Fruit fly (Drosophila melanogaster) whole organism, embryonic: ENCODE results near the gene CG12567.

ENCODE experiments used
- Abd-B ChIP-seq: fragments of 200-800 bp; sonication (Bioruptor generic); optimal IDR thresholded peaks from 2 replicates; lab custom pipeline; 2018; ENCODE audit warnings: missing biosample characterization, mild to moderate bottlenecking, missing genetic modification characterization, moderate library complexity
- CG1024 ChIP-seq: fragments of 200-800 bp; sonication (Bioruptor generic); IDR thresholded peaks from 2 replicates; pipeline ENCODE4 v1.3.6; 2022; ENCODE audit warnings: missing biosample characterization, missing genetic modification characterization
- CG10979 ChIP-seq: fragments of 200-800 bp; sonication (Bioruptor generic); optimal IDR thresholded peaks from 2 replicates; lab custom pipeline; 2018; ENCODE audit warnings: missing biosample characterization, mild to moderate bottlenecking, missing genetic modification characterization, moderate library complexity
- CG11456 ChIP-seq: fragments of 200-800 bp; sonication (Bioruptor generic); IDR thresholded peaks from 3 replicates; pipeline ENCODE4 v1.3.6; 2022; ENCODE audit warnings: missing biosample characterization, missing genetic modification characterization
- CG13775 ChIP-seq: fragments of 200-800 bp; sonication (Bioruptor generic); optimal IDR thresholded peaks from 3 replicates; lab custom pipeline; 2017; ENCODE audit warnings: missing biosample characterization, mild to moderate bottlenecking, missing genetic modification characterization
- CG1603 ChIP-seq: fragments of 200-800 bp; sonication (Bioruptor generic); optimal IDR thresholded peaks from 2 replicates; lab custom pipeline; 2019; ENCODE audit warnings: missing biosample characterization, mild to moderate bottlenecking, missing genetic modification characterization, moderate library complexity
- CG16815 ChIP-seq: fragments of 200-800 bp; sonication (Bioruptor generic); optimal IDR thresholded peaks from 3 replicates; lab custom pipeline; 2017; ENCODE audit warnings: missing biosample characterization, mild to moderate bottlenecking, missing genetic modification characterization
- CG17361 ChIP-seq: fragments of 200-800 bp; sonication (Bioruptor generic); IDR thresholded peaks from 3 replicates; pipeline ENCODE4 v1.3.6; 2022; ENCODE audit warnings: missing biosample characterization, missing genetic modification characterization
- CG17829 ChIP-seq: fragments of 200-800 bp; optimal IDR thresholded peaks from 2 replicates; lab custom pipeline; 2019; ENCODE audit warnings: missing biosample characterization, mild to moderate bottlenecking, missing genetic modification characterization, moderate library complexity
- CG18599 ChIP-seq: fragments of 200-800 bp; sonication (Bioruptor generic); optimal IDR thresholded peaks from 3 replicates; lab custom pipeline; 2017; ENCODE audit warnings: missing biosample characterization, missing genetic modification characterization, mild to moderate bottlenecking, moderate library complexity, missing genetic modification reagents
- CG2678 ChIP-seq: fragments of 200-800 bp; sonication (Bioruptor generic); optimal IDR thresholded peaks from 3 replicates; lab custom pipeline; 2019; ENCODE audit warnings: missing biosample characterization, mild to moderate bottlenecking, missing genetic modification characterization, moderate library complexity
- CG3726 ChIP-seq: fragments of 200-800 bp; sonication (Bioruptor generic); IDR thresholded peaks from 3 replicates; pipeline ENCODE4, ENCODE4 v1.3.6; 2022; ENCODE audit warnings: missing biosample characterization, missing genetic modification characterization
- CG4360 ChIP-seq: fragments of 200-800 bp; sonication (Bioruptor generic); IDR thresholded peaks from 2 replicates; pipeline ENCODE4 v1.3.6; 2022; ENCODE audit warnings: missing biosample characterization, missing genetic modification characterization
- CG6272 ChIP-seq: fragments of 200-800 bp; sonication (Bioruptor generic); IDR thresholded peaks from 2 replicates; pipeline ENCODE4 v1.3.6; 2022; ENCODE audit warnings: missing biosample characterization, missing genetic modification characterization
- CG6654 ChIP-seq: fragments of 200-800 bp; sonication (Bioruptor generic); optimal IDR thresholded peaks from 2 replicates; lab custom pipeline; 2017; ENCODE audit warnings: missing biosample characterization, mild to moderate bottlenecking, missing genetic modification characterization
- CG7839 ChIP-seq: fragments of 200-800 bp; sonication (Bioruptor generic); optimal IDR thresholded peaks from 3 replicates; lab custom pipeline; 2018; ENCODE audit warnings: missing biosample characterization, mild to moderate bottlenecking, missing genetic modification characterization, moderate library complexity
- CG8388 ChIP-seq: fragments of 200-800 bp; sonication (Bioruptor generic); optimal IDR thresholded peaks from 2 replicates; lab custom pipeline; 2019; ENCODE audit warnings: missing biosample characterization, mild to moderate bottlenecking, missing genetic modification characterization, moderate library complexity
- CG9609 ChIP-seq: fragments of 200-800 bp; sonication (Bioruptor generic); optimal IDR thresholded peaks from 3 replicates; lab custom pipeline; 2016; ENCODE audit warnings: missing biosample characterization, missing genetic modification characterization
- CoRest ChIP-seq: fragments of 200-800 bp; sonication (Bioruptor generic); optimal IDR thresholded peaks from 3 replicates; lab custom pipeline; 2018; ENCODE audit warnings: missing biosample characterization, mild to moderate bottlenecking, missing genetic modification characterization, moderate library complexity
- ERR ChIP-seq: fragments of 200-800 bp; sonication (Bioruptor generic); optimal IDR thresholded peaks from 2 replicates; lab custom pipeline; 2016; ENCODE audit warnings: missing biosample characterization, missing genetic modification characterization
- HmgZ ChIP-seq: fragments of 200-800 bp; sonication (Bioruptor generic); optimal IDR thresholded peaks from 2 replicates; lab custom pipeline; 2018; ENCODE audit warnings: missing biosample characterization, mild to moderate bottlenecking, missing genetic modification characterization
- Hr78 ChIP-seq, 2 experiments: fragments of 200-800 bp in 1 of 2; fragments of >200 bp in 1 of 2; sonication (Bioruptor generic) in 1 of 2; optimal IDR thresholded peaks; 2 replicates each; lab custom pipeline; 2017 to 2019; ENCODE audit warnings: missing biosample characterization in 2 of 2, missing genetic modification characterization in 2 of 2, mild to moderate bottlenecking in 1 of 2, moderate library complexity in 1 of 2
- MBD-R2 ChIP-seq: fragments of 200-800 bp; sonication (Bioruptor generic); IDR thresholded peaks from 2 replicates; pipeline ENCODE4 v1.3.6; 2022; ENCODE audit warnings: missing biosample characterization, missing genetic modification characterization
- MESR4 ChIP-seq: fragments of 200-800 bp; sonication (Bioruptor generic); optimal IDR thresholded peaks from 2 replicates; lab custom pipeline; 2018; ENCODE audit warnings: missing biosample characterization, mild to moderate bottlenecking, missing genetic modification characterization, moderate library complexity
- Nf-YC ChIP-seq: fragments of 200-800 bp; optimal IDR thresholded peaks from 3 replicates; lab custom pipeline; 2019; ENCODE audit warnings: missing biosample characterization, mild to moderate bottlenecking, missing genetic modification characterization, moderate library complexity
- Oli ChIP-seq: fragments of 200-800 bp; sonication (Bioruptor generic); optimal IDR thresholded peaks from 2 replicates; lab custom pipeline; 2018; ENCODE audit warnings: missing biosample characterization, mild to moderate bottlenecking, missing genetic modification characterization, moderate library complexity
- Sox100B ChIP-seq: fragments of 200-800 bp; sonication (Bioruptor generic); optimal IDR thresholded peaks from 3 replicates; lab custom pipeline; 2018; ENCODE audit warnings: missing biosample characterization, mild to moderate bottlenecking, missing genetic modification characterization
- Spps ChIP-seq: fragments of 200-800 bp; sonication (Bioruptor generic); optimal IDR thresholded peaks from 2 replicates; lab custom pipeline; 2018; ENCODE audit warnings: missing biosample characterization, mild to moderate bottlenecking, missing genetic modification characterization
- Sry-δ ChIP-seq: fragments of 200-800 bp; sonication (Bioruptor generic); optimal IDR thresholded peaks from 2 replicates; lab custom pipeline; 2016; ENCODE audit warnings: missing biosample characterization, missing genetic modification characterization
- Vsx1 ChIP-seq: fragments of 200-800 bp; sonication (Bioruptor generic); optimal IDR thresholded peaks from 2 replicates; lab custom pipeline; 2017; ENCODE audit warnings: missing biosample characterization, mild to moderate bottlenecking, missing genetic modification characterization, missing genetic modification reagents
- ash1 ChIP-seq: fragments of 200-800 bp; sonication (Bioruptor generic); optimal IDR thresholded peaks from 2 replicates; lab custom pipeline; 2018; ENCODE audit warnings: missing biosample characterization, mild to moderate bottlenecking, missing genetic modification characterization
- chinmo ChIP-seq: fragments of 200-800 bp; sonication (Bioruptor generic); IDR thresholded peaks from 4 replicates; pipeline ENCODE4 v1.3.6; 2022; ENCODE audit warnings: missing biosample characterization, missing genetic modification characterization; ENCODE audit not compliant: partially characterized antibody
- chn ChIP-seq: fragments of 200-800 bp; sonication (Bioruptor generic); optimal IDR thresholded peaks from 2 replicates; lab custom pipeline; 2016; ENCODE audit warnings: missing biosample characterization, missing genetic modification characterization
- dpn ChIP-seq, 2 experiments: fragments of 200-800 bp; sonication (Bioruptor generic); optimal IDR thresholded peaks; 3 replicates each; lab custom pipeline; 2016; ENCODE audit warnings: missing biosample characterization in 2 of 2, missing genetic modification characterization in 2 of 2
- grau ChIP-seq: fragments of 200-800 bp; optimal IDR thresholded peaks from 3 replicates; lab custom pipeline; 2019; ENCODE audit warnings: missing biosample characterization, mild to moderate bottlenecking, missing genetic modification characterization, moderate library complexity
- ind ChIP-seq: fragments of 200-800 bp; sonication (Bioruptor generic); optimal IDR thresholded peaks from 3 replicates; lab custom pipeline; 2016; ENCODE audit warnings: missing biosample characterization, missing genetic modification characterization
- lab ChIP-seq: fragments of 200-800 bp; sonication (Bioruptor generic); optimal IDR thresholded peaks from 3 replicates; lab custom pipeline; 2017; ENCODE audit warnings: missing biosample characterization, missing genetic modification characterization, mild to moderate bottlenecking, moderate library complexity, missing genetic modification reagents
- mld ChIP-seq: fragments of 200-800 bp; sonication (Bioruptor generic); IDR thresholded peaks from 3 replicates; pipeline ENCODE4 v1.3.6; 2022; ENCODE audit warnings: missing biosample characterization, missing genetic modification characterization; ENCODE audit not compliant: partially characterized antibody
- onecut ChIP-seq: fragments of 200-800 bp; sonication (Bioruptor generic); IDR thresholded peaks from 2 replicates; pipeline ENCODE4 v1.3.6; 2022; ENCODE audit warnings: missing biosample characterization, missing genetic modification characterization
- pnt ChIP-seq: fragments of 200-800 bp; sonication (Bioruptor generic); optimal IDR thresholded peaks from 3 replicates; lab custom pipeline; 2016; ENCODE audit warnings: missing biosample characterization, missing genetic modification characterization
- pum ChIP-seq: fragments of 200-800 bp; sonication (Bioruptor generic); optimal IDR thresholded peaks from 2 replicates; lab custom pipeline; 2016; ENCODE audit warnings: missing biosample characterization, missing genetic modification characterization
- sd ChIP-seq: fragments of 200-800 bp; sonication (Bioruptor generic); optimal IDR thresholded peaks from 3 replicates; lab custom pipeline; 2018; ENCODE audit warnings: missing biosample characterization, mild to moderate bottlenecking, missing genetic modification characterization, moderate library complexity
- slbo ChIP-seq: fragments of 200-800 bp; sonication (Bioruptor generic); IDR thresholded peaks from 2 replicates; pipeline ENCODE4 v1.3.6; 2022; ENCODE audit warnings: missing biosample characterization, missing genetic modification characterization
- ssp ChIP-seq: fragments of 200-800 bp; sonication (Bioruptor generic); IDR thresholded peaks from 2 replicates; pipeline ENCODE4 v1.3.6; 2022; ENCODE audit warnings: missing biosample characterization, missing genetic modification characterization
- sug ChIP-seq: fragments of 200-800 bp; optimal IDR thresholded peaks from 2 replicates; lab custom pipeline; 2019; ENCODE audit warnings: missing biosample characterization, mild to moderate bottlenecking, missing genetic modification characterization, moderate library complexity
- tin ChIP-seq: fragments of 200-800 bp; sonication (Bioruptor generic); optimal IDR thresholded peaks from 3 replicates; lab custom pipeline; 2016; ENCODE audit warnings: missing biosample characterization, missing genetic modification characterization
- vvl ChIP-seq: fragments of 200-800 bp; sonication (Bioruptor generic); IDR thresholded peaks from 2 replicates; pipeline ENCODE4 v1.3.6; 2022; ENCODE audit warnings: missing biosample characterization, missing genetic modification characterization
- zfh1 ChIP-seq: fragments of 200-800 bp; sonication (Bioruptor generic); IDR thresholded peaks from 3 replicates; pipeline ENCODE4 v1.3.6; 2022; ENCODE audit warnings: missing biosample characterization, missing genetic modification characterization

Gene CG12567

dm6 chr2L:23174282-23174914, at the start of gene CG12567 (continued):
- peak; percentile 55 for TF ChIP-seq Abd-B
- TF ChIP-seq CoRest (tag; lab: Kevin White, UChicago), result peak; percentile 12
- peak; percentile 91 for TF ChIP-seq CG1024
- TF ChIP-seq CG9609, result no peak
- no peak for TF ChIP-seq ERR (GFP tag; lab: Kevin White, UChicago)
- TF ChIP-seq dpn (GFP tag; optimal IDR thresholded peaks at IDR 0.05; lab: Kevin White, UChicago), result no peak
- TF ChIP-seq CG16815 (GFP tag; lab: Kevin White, UChicago), result no peak
- no peak for TF ChIP-seq Sry-δ (GFP tag; lab: Kevin White, UChicago)

dm6 chr2L:23176008-23176645, 1.8 kb upstream of the CG12567 start:
- TF ChIP-seq CG3726, result no peak
- no peak for TF ChIP-seq CG8388
- TF ChIP-seq Spps, result no peak
- no peak for TF ChIP-seq CG2678 (tag; lab: Kevin White, UChicago)
- TF ChIP-seq vvl, result no peak
- peak; percentile 99 for TF ChIP-seq CG1603
- TF ChIP-seq ind, result no peak
- TF ChIP-seq CG7839 (tag; lab: Kevin White, UChicago), result peak; percentile 1
- no peak for TF ChIP-seq zfh1
- TF ChIP-seq CG6654 (GFP tag; lab: Kevin White, UChicago), result no peak
- TF ChIP-seq CG11456 (GFP tag; lab: Robert Waterston, UW), result no peak
- 0 out of 3 replicates have a peak, but pooled peaks have one; percentile 18 for TF ChIP-seq CG17361 (GFP tag; lab: Robert Waterston, UW)
- no peak for TF ChIP-seq sug (tag; lab: Kevin White, UChicago)
- no peak for TF ChIP-seq Nf-YC
- no peak for TF ChIP-seq sd (tag; lab: Kevin White, UChicago)
- no peak for TF ChIP-seq CG17829 (tag; lab: Kevin White, UChicago)
- TF ChIP-seq lab (GFP tag; lab: Kevin White, UChicago), result no peak
- no peak for TF ChIP-seq CG4360 (GFP tag; lab: Robert Waterston, UW)
- no peak for TF ChIP-seq tin (GFP tag; lab: Kevin White, UChicago)
- no peak for TF ChIP-seq Sox100B
- TF ChIP-seq MESR4 (GFP tag; lab: Kevin White, UChicago), result peak; percentile 32
- TF ChIP-seq grau (tag; lab: Kevin White, UChicago), result no peak
- no peak for TF ChIP-seq HmgZ (tag; lab: Kevin White, UChicago)
- peak; percentile 99 for TF ChIP-seq ssp (GFP tag; lab: Robert Waterston, UW)
- no peak for TF ChIP-seq ash1 (GFP tag; lab: Kevin White, UChicago)
- no peak; the same call in 1 of the 2 replicates for TF ChIP-seq slbo (GFP tag; lab: Robert Waterston, UW)
- no peak for TF ChIP-seq mld (GFP tag; lab: Robert Waterston, UW)
- no peak for TF ChIP-seq chinmo (GFP tag; lab: Robert Waterston, UW)
- TF ChIP-seq pum (GFP tag; lab: Kevin White, UChicago), result no peak
- TF ChIP-seq MBD-R2, result peak; percentile 50; the same call in 1 of the 2 replicates
- no peak for TF ChIP-seq pnt (GFP tag; lab: Kevin White, UChicago)
- no peak for TF ChIP-seq CG13775 (GFP tag; lab: Kevin White, UChicago)
- TF ChIP-seq Oli, result no peak
- TF ChIP-seq CG18599 (GFP tag; lab: Kevin White, UChicago), result no peak
- no peak for TF ChIP-seq CG10979 (tag; lab: Kevin White, UChicago)
- no peak for TF ChIP-seq CG6272
- TF ChIP-seq onecut (GFP tag; lab: Robert Waterston, UW), result no peak
- no peak for TF ChIP-seq chn (GFP tag; lab: Kevin White, UChicago)
- no peak for TF ChIP-seq Hr78 (GFP tag; optimal IDR thresholded peaks at IDR 0.05; lab: Kevin White, UChicago)
- no peak for TF ChIP-seq Vsx1 (GFP tag; lab: Kevin White, UChicago)
